Fruit fly (Drosophila melanogaster) whole organism, embryonic: ENCODE measurements around the gene PAPLA1.

Experiments
- Antp ChIP-seq: fragments of 200-800 bp; sonication (Bioruptor generic); optimal IDR thresholded peaks from 3 replicates; lab custom pipeline; 2016; ENCODE audit warnings: missing biosample characterization, missing genetic modification characterization
- BEAF-32 ChIP-seq: fragments of 200-800 bp; sonication (Bioruptor generic); optimal IDR thresholded peaks from 3 replicates; lab custom pipeline; 2017; ENCODE audit warnings: missing biosample characterization, missing genetic modification characterization, mild to moderate bottlenecking, moderate library complexity, missing genetic modification reagents
- BtbVII ChIP-seq: fragments of 200-800 bp; sonication (Bioruptor generic); optimal IDR thresholded peaks from 3 replicates; lab custom pipeline; 2017; ENCODE audit warnings: missing biosample characterization, mild to moderate bottlenecking, missing genetic modification characterization
- C15 ChIP-seq: fragments of 200-800 bp; sonication (Bioruptor generic); IDR thresholded peaks from 3 replicates; pipeline ENCODE4 v1.3.6; 2022; ENCODE audit warnings: missing biosample characterization, missing genetic modification characterization
- CG10366 ChIP-seq: fragments of 200-800 bp; sonication (Bioruptor generic); IDR thresholded peaks from 2 replicates; pipeline ENCODE4 v1.3.6; 2022; ENCODE audit warnings: missing biosample characterization, missing genetic modification characterization
- CG10462 ChIP-seq: fragments of 200-800 bp; sonication (Bioruptor generic); optimal IDR thresholded peaks from 2 replicates; lab custom pipeline; 2016; ENCODE audit warnings: missing biosample characterization, missing genetic modification characterization
- CG11085 ChIP-seq: fragments of 200-800 bp; sonication (Bioruptor generic); IDR thresholded peaks from 2 replicates; pipeline ENCODE4 v1.3.6; 2022; ENCODE audit warnings: missing biosample characterization, missing genetic modification characterization
- CG11560 ChIP-seq: fragments of 200-800 bp; sonication (Bioruptor generic); IDR thresholded peaks from 3 replicates; pipeline ENCODE4 v1.3.6; 2022; ENCODE audit warnings: missing biosample characterization, missing genetic modification characterization
- CG12769 ChIP-seq: fragments of 200-800 bp; sonication (Bioruptor generic); optimal IDR thresholded peaks from 2 replicates; lab custom pipeline; 2019; ENCODE audit warnings: missing biosample characterization, mild to moderate bottlenecking, missing genetic modification characterization, moderate library complexity
- CG13296 ChIP-seq: fragments of 200-800 bp; sonication (Bioruptor generic); optimal IDR thresholded peaks from 3 replicates; lab custom pipeline; 2018; ENCODE audit warnings: missing biosample characterization, mild to moderate bottlenecking, missing genetic modification characterization
- CG15479 ChIP-seq: fragments of 200-800 bp; sonication (Bioruptor generic); optimal IDR thresholded peaks from 3 replicates; lab custom pipeline; 2019; ENCODE audit warnings: missing biosample characterization, mild to moderate bottlenecking, missing genetic modification characterization, moderate library complexity
- CG17568 ChIP-seq: fragments of 200-800 bp; sonication (Bioruptor generic); optimal IDR thresholded peaks from 2 replicates; lab custom pipeline; 2018; ENCODE audit warnings: missing biosample characterization, mild to moderate bottlenecking, missing genetic modification characterization, moderate library complexity
- CG17829 ChIP-seq: fragments of 200-800 bp; optimal IDR thresholded peaks from 2 replicates; lab custom pipeline; 2019; ENCODE audit warnings: missing biosample characterization, mild to moderate bottlenecking, missing genetic modification characterization, moderate library complexity
- CG1792 ChIP-seq: fragments of 200-800 bp; sonication (Bioruptor generic); optimal IDR thresholded peaks from 2 replicates; lab custom pipeline; 2016; ENCODE audit warnings: missing biosample characterization, missing genetic modification characterization
- CG2199 ChIP-seq: fragments of 200-800 bp; sonication (Bioruptor generic); IDR thresholded peaks from 3 replicates; pipeline ENCODE4 v1.3.6; 2022; ENCODE audit warnings: missing biosample characterization, missing genetic modification characterization
- CG2712 ChIP-seq: fragments of 200-800 bp; optimal IDR thresholded peaks from 3 replicates; lab custom pipeline; 2019; ENCODE audit warnings: missing biosample characterization, mild to moderate bottlenecking, missing genetic modification characterization, moderate library complexity
- CG4282 ChIP-seq: fragments of 200-800 bp; sonication (Bioruptor generic); optimal IDR thresholded peaks from 2 replicates; lab custom pipeline; 2016; ENCODE audit warnings: missing biosample characterization, missing genetic modification characterization
- CG5245 ChIP-seq: fragments of 200-800 bp; sonication (Bioruptor generic); optimal IDR thresholded peaks from 3 replicates; lab custom pipeline; 2016; ENCODE audit warnings: missing biosample characterization, missing genetic modification characterization
- CG7271 ChIP-seq: fragments of 200-800 bp; sonication (Bioruptor generic); optimal IDR thresholded peaks from 2 replicates; lab custom pipeline; 2018; ENCODE audit warnings: missing biosample characterization, mild to moderate bottlenecking, missing genetic modification characterization, moderate library complexity
- CG8281 ChIP-seq: fragments of 200-800 bp; sonication (Bioruptor generic); optimal IDR thresholded peaks from 2 replicates; lab custom pipeline; 2018; ENCODE audit warnings: missing biosample characterization, mild to moderate bottlenecking, missing genetic modification characterization, moderate library complexity
- CG8290 ChIP-seq, 3 experiments: fragments of 200-800 bp; sonication (Bioruptor generic); optimal IDR thresholded peaks; 2 replicates each; lab custom pipeline; 2016 to 2019; ENCODE audit warnings: missing biosample characterization in 3 of 3, missing genetic modification characterization in 3 of 3, mild to moderate bottlenecking in 2 of 3, moderate library complexity in 1 of 3
- CG9817 ChIP-seq: fragments of 200-800 bp; sonication (Bioruptor generic); optimal IDR thresholded peaks from 2 replicates; lab custom pipeline; 2018; ENCODE audit warnings: missing biosample characterization, mild to moderate bottlenecking, missing genetic modification characterization, moderate library complexity
- Dip2 ChIP-seq: fragments of 200-800 bp; sonication (Bioruptor generic); IDR thresholded peaks from 2 replicates; pipeline ENCODE4 v1.3.6; 2022; ENCODE audit warnings: missing biosample characterization, missing genetic modification characterization
- Ets97D ChIP-seq: fragments of 200-800 bp; sonication (Bioruptor generic); optimal IDR thresholded peaks from 3 replicates; lab custom pipeline; 2016; ENCODE audit warnings: missing biosample characterization, missing genetic modification characterization
- GATAe ChIP-seq: fragments of 200-800 bp; sonication (Bioruptor generic); conservative IDR thresholded peaks from 2 replicates; pipeline ENCODE4 v1.3.6; 2022; ENCODE audit warnings: missing biosample characterization, missing genetic modification characterization
- Hr51 ChIP-seq, 2 experiments: fragments of 200-800 bp; sonication (Bioruptor generic); optimal IDR thresholded peaks; 2 replicates in 1 of 2; 3 replicates in 1 of 2; lab custom pipeline; 2016 to 2018; ENCODE audit warnings: missing biosample characterization in 2 of 2, missing genetic modification characterization in 2 of 2, mild to moderate bottlenecking in 1 of 2, moderate library complexity in 1 of 2
- Lhr ChIP-seq: fragments of 200-800 bp; sonication (Bioruptor generic); optimal IDR thresholded peaks from 3 replicates; lab custom pipeline; 2017; ENCODE audit warnings: mild to moderate bottlenecking, missing biosample characterization, missing genetic modification reagents, missing genetic modification characterization
- Poxn ChIP-seq: fragments of 200-800 bp; sonication (Bioruptor generic); IDR thresholded peaks from 2 replicates; pipeline ENCODE4 v1.3.6; 2022; ENCODE audit warnings: missing biosample characterization, missing genetic modification characterization
- ac ChIP-seq: fragments of 200-800 bp; sonication (Bioruptor generic); optimal IDR thresholded peaks from 3 replicates; lab custom pipeline; 2017; ENCODE audit warnings: missing biosample characterization, mild to moderate bottlenecking, missing genetic modification characterization
- bigmax ChIP-seq: fragments of 200-800 bp; sonication (Bioruptor generic); optimal IDR thresholded peaks from 2 replicates; lab custom pipeline; 2018; ENCODE audit warnings: missing biosample characterization, mild to moderate bottlenecking, missing genetic modification characterization
- cato ChIP-seq: fragments of 200-800 bp; sonication (Bioruptor generic); optimal IDR thresholded peaks from 2 replicates; lab custom pipeline; 2016; ENCODE audit warnings: missing biosample characterization, missing genetic modification characterization, borderline replicate concordance
- hkb ChIP-seq, 2 experiments: fragments of 200-800 bp in 1 of 2; fragments of >200 bp in 1 of 2; sonication (Bioruptor generic) in 1 of 2; IDR thresholded peaks in 1 of 2; optimal IDR thresholded peaks in 1 of 2; 2 replicates each; pipeline versions ENCODE4 v1.3.6 to Lab custom; 2017 to 2022; ENCODE audit warnings: missing biosample characterization in 1 of 2, missing genetic modification characterization in 1 of 2
- lilli ChIP-seq: fragments of 200-800 bp; sonication (Bioruptor generic); optimal IDR thresholded peaks from 3 replicates; lab custom pipeline; 2016; ENCODE audit warnings: missing biosample characterization, missing genetic modification characterization
- maf-S ChIP-seq: fragments of 200-800 bp; sonication (Bioruptor generic); optimal IDR thresholded peaks from 2 replicates; lab custom pipeline; 2016; ENCODE audit warnings: missing biosample characterization, missing genetic modification characterization
- nerfin-1 ChIP-seq: fragments of 200-800 bp; sonication (Bioruptor generic); optimal IDR thresholded peaks from 3 replicates; lab custom pipeline; 2019; ENCODE audit warnings: missing biosample characterization, mild to moderate bottlenecking, missing genetic modification characterization, moderate library complexity
- odd ChIP-seq: fragments of 200-800 bp; sonication (Bioruptor generic); optimal IDR thresholded peaks from 2 replicates; lab custom pipeline; 2017; ENCODE audit warnings: missing biosample characterization, mild to moderate bottlenecking, missing genetic modification characterization
- p53 ChIP-seq: fragments of 200-800 bp; sonication (Bioruptor generic); optimal IDR thresholded peaks from 2 replicates; lab custom pipeline; 2016; ENCODE audit warnings: missing biosample characterization, missing genetic modification characterization
- peb ChIP-seq: fragments of 200-800 bp; sonication (Bioruptor generic); IDR thresholded peaks from 2 replicates; pipeline ENCODE4 v1.3.6; 2022; ENCODE audit warnings: missing biosample characterization, missing genetic modification characterization
- phol ChIP-seq: fragments of 200-800 bp; sonication (Bioruptor generic); optimal IDR thresholded peaks from 3 replicates; lab custom pipeline; 2018; ENCODE audit warnings: missing biosample characterization, mild to moderate bottlenecking, missing genetic modification characterization, moderate library complexity
- sens ChIP-seq: fragments of 200-800 bp; sonication (Bioruptor generic); peaks from one replicate; lab custom pipeline; 2016; ENCODE audit warnings: missing biosample characterization, missing genetic modification characterization
- slbo ChIP-seq: fragments of 200-800 bp; sonication (Bioruptor generic); IDR thresholded peaks from 2 replicates; pipeline ENCODE4 v1.3.6; 2022; ENCODE audit warnings: missing biosample characterization, missing genetic modification characterization
- slou ChIP-seq: fragments of 200-800 bp; sonication (Bioruptor generic); optimal IDR thresholded peaks from 3 replicates; lab custom pipeline; 2016; ENCODE audit warnings: missing biosample characterization, missing genetic modification characterization
- sug ChIP-seq: fragments of 200-800 bp; optimal IDR thresholded peaks from 2 replicates; lab custom pipeline; 2019; ENCODE audit warnings: missing biosample characterization, mild to moderate bottlenecking, missing genetic modification characterization, moderate library complexity
- tll ChIP-seq, 2 experiments: fragments of 200-800 bp in 1 of 2; fragments of >200 bp in 1 of 2; sonication (Bioruptor generic) in 1 of 2; optimal IDR thresholded peaks; 2 replicates each; lab custom pipeline; 2017 to 2019; ENCODE audit warnings: missing biosample characterization in 2 of 2, missing genetic modification characterization in 2 of 2, mild to moderate bottlenecking in 1 of 2, moderate library complexity in 1 of 2
- zf30C ChIP-seq: fragments of 200-800 bp; sonication (Bioruptor generic); optimal IDR thresholded peaks from 3 replicates; lab custom pipeline; 2018; ENCODE audit warnings: missing biosample characterization, mild to moderate bottlenecking, missing genetic modification characterization

Gene PAPLA1

dm6 chr2L:8116632-8117193 is 42.7 kb downstream of the PAPLA1 start (continued):
- TF ChIP-seq zf30C (GFP tag; lab: Kevin White, UChicago) (no peak), Antp (GFP tag; lab: Kevin White, UChicago) (no peak), CG11560 (no peak), CG15479 (peak; percentile 92), maf-S (GFP tag; lab: Kevin White, UChicago) (no peak), CG4282 (GFP tag; lab: Kevin White, UChicago) (no peak), sug (tag; lab: Kevin White, UChicago) (peak; percentile 55), slou (no peak), CG12769 (no peak), odd (GFP tag; lab: Kevin White, UChicago) (no peak), CG13296 (GFP tag; lab: Kevin White, UChicago) (peak; percentile 31), Lhr (GFP tag; lab: Kevin White, UChicago) (no peak), Poxn (GFP tag; lab: Robert Waterston, UW) (no peak), BtbVII (peak; percentile 82), cato (GFP tag; lab: Kevin White, UChicago) (no peak), nerfin-1 (tag; lab: Kevin White, UChicago) (no peak), CG1792 (GFP tag; lab: Kevin White, UChicago) (no peak), GATAe (GFP tag; lab: Robert Waterston, UW) (no peak), Dip2 (no peak), CG8281 (tag; lab: Kevin White, UChicago) (no peak), BEAF-32 (GFP tag; lab: Kevin White, UChicago) (no peak), CG10366 (GFP tag; lab: Robert Waterston, UW) (no peak), CG2199 (GFP tag; lab: Robert Waterston, UW) (0 out of 3 replicates have a peak, but pooled peaks have one; percentile 29), peb (GFP tag; lab: Robert Waterston, UW) (no peak), slbo (no peak), CG9817 (no peak), CG2712 (no peak)

dm6 chr2L:8110549-8111438 is 48.6 kb downstream of the PAPLA1 start:
- TF ChIP-seq CG8290 (GFP tag; optimal IDR thresholded peaks at IDR 0.05; lab: Kevin White, UChicago) (no peak), CG8290 (tag; optimal IDR thresholded peaks at IDR 0.05; lab: Kevin White, UChicago) (peak in 1 of 2 experiments; percentile 5), ac (GFP tag; lab: Kevin White, UChicago) (no peak), CG11560 (no peak), hkb (optimal IDR thresholded peaks at IDR 0.05; lab: Kevin White, UChicago) (no peak), hkb (GFP tag; IDR thresholded peaks at IDR 0.05; lab: Robert Waterston, UW) (0 out of 2 replicates have a peak, but pooled peaks have one; percentile 18), CG17568 (GFP tag; lab: Kevin White, UChicago) (peak; percentile 16), CG7271 (tag; lab: Kevin White, UChicago) (peak; percentile 50), Hr51 (GFP tag; optimal IDR thresholded peaks at IDR 0.05; lab: Kevin White, UChicago) (no peak), phol (tag; lab: Kevin White, UChicago) (peak; percentile 67), Ets97D (GFP tag; lab: Kevin White, UChicago) (peak; percentile 59), sens (GFP tag; lab: Kevin White, UChicago) (peak; percentile 54), p53 (GFP tag; lab: Kevin White, UChicago) (peak; percentile 29), bigmax (peak; percentile 80), CG2199 (GFP tag; lab: Robert Waterston, UW) (peak; percentile 98), CG17829 (tag; lab: Kevin White, UChicago) (no peak), CG11085 (GFP tag; lab: Robert Waterston, UW) (no peak), C15 (no peak), lilli (GFP tag; lab: Kevin White, UChicago) (no peak), CG5245 (no peak), CG10462 (no peak), tll (GFP tag; optimal IDR thresholded peaks at IDR 0.05; lab: Kevin White, UChicago) (no peak)
